Fruit fly (Drosophila melanogaster) whole organism: ENCODE measurements around the gene CG32755.

Experiments used
- CG8478 ChIP-seq: fragments of >200 bp; optimal IDR thresholded peaks from 2 replicates; lab custom pipeline; 2018; ENCODE audit warnings: inconsistent platforms
- EcR ChIP-seq, 2 experiments: fragments of >200 bp; optimal IDR thresholded peaks; 2 replicates each; lab custom pipeline; 2017; ENCODE audit warnings: missing biosample characterization in 2 of 2, missing genetic modification characterization in 2 of 2, missing genetic modification reagents in 2 of 2
- pan ChIP-seq: fragments of >200 bp; optimal IDR thresholded peaks from 2 replicates; lab custom pipeline; 2017
- psq ChIP-seq: fragments of >200 bp; optimal IDR thresholded peaks from 2 replicates; lab custom pipeline; 2017
- usp ChIP-seq: fragments of >200 bp; optimal IDR thresholded peaks from 2 replicates; lab custom pipeline; 2017; ENCODE audit warnings: missing biosample characterization, missing genetic modification characterization, mixed read lengths

- TF ChIP-seq usp (GFP tag; lab: Kevin White, UChicago): no peak
- TF ChIP-seq pan (lab: Kevin White, UChicago): no peak
- no peak for TF ChIP-seq EcR (GFP tag; optimal IDR thresholded peaks at IDR 0.05; lab: Kevin White, UChicago)
- TF ChIP-seq CG8478 (lab: Kevin White, UChicago): no peak
- TF ChIP-seq psq (lab: Kevin White, UChicago): no peak
These were observed 42.8 kb downstream of the CG32755 start for dm6 chrX:5992767-5993325.
